Worm (Caenorhabditis elegans): ENCODE measurements around the gene rmd-2.

DNA sequence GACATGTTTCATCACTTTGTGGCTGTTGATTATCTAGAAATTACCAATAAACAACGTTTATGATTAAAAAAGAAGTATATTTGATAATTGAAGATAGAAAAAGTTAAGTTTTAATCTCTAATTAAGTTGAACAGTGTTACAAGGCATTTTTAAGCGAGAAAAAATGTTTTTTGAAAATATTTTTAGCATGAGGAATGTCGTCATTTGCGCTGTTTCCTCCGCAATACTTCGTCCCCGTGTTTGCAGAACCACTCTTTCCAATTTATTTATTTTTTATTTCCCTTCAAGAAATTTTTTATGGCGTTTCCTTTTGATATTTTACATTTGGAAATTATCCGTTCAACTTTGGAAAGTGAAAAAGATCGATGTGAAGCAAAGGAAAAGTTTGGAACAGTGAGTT, 5.5 kb upstream of the rmd-2 start, which contains the start of the genes rde-1 and trpp-6:
- TF ChIP-seq unc-3 (GFP tag; conservative IDR thresholded peaks at IDR 0.05) (no peak), unc-3 (tag; optimal IDR thresholded peaks at IDR 0.05) (no peak), pag-3 (tag; optimal IDR thresholded peaks at IDR 0.05; ENCODE audit: borderline replicate concordance) (no peak), pax-1 (tag; optimal IDR thresholded peaks at IDR 0.05) (no peak), sox-2 (GFP tag; IDR thresholded peaks at IDR 0.05) (no peak), syd-9 (tag; optimal IDR thresholded peaks at IDR 0.05) (no peak), ama-1 (optimal IDR thresholded peaks at IDR 0.05) (no peak), nhr-11 (tag; optimal IDR thresholded peaks at IDR 0.05) (no peak), ceh-18 (tag; optimal IDR thresholded peaks at IDR 0.05) (no peak), dve-1 (tag; optimal IDR thresholded peaks at IDR 0.05) (no peak), pqm-1 (tag; optimal IDR thresholded peaks at IDR 0.05) (no peak), ceh-14 (tag; optimal IDR thresholded peaks at IDR 0.05) (no peak)
